Worm (Caenorhabditis elegans) whole organism, L4 larva: ENCODE results near the gene T20G5.9.

Experiments used
- R02D3.7 ChIP-seq: fragments of 150-350 bp; sonication (generic microtip); optimal IDR thresholded peaks from 3 replicates; lab custom pipeline; 2014; ENCODE audit warnings: missing biosample characterization, missing genetic modification characterization
- hlh-30 ChIP-seq: sonication (generic microtip); optimal IDR thresholded peaks from 2 replicates; lab custom pipeline; 2017; ENCODE audit warnings: antibody characterized with exemption, mild to moderate bottlenecking, missing genetic modification characterization, missing compliant biosample characterization; ENCODE audit not compliant: insufficient read depth

DNA sequence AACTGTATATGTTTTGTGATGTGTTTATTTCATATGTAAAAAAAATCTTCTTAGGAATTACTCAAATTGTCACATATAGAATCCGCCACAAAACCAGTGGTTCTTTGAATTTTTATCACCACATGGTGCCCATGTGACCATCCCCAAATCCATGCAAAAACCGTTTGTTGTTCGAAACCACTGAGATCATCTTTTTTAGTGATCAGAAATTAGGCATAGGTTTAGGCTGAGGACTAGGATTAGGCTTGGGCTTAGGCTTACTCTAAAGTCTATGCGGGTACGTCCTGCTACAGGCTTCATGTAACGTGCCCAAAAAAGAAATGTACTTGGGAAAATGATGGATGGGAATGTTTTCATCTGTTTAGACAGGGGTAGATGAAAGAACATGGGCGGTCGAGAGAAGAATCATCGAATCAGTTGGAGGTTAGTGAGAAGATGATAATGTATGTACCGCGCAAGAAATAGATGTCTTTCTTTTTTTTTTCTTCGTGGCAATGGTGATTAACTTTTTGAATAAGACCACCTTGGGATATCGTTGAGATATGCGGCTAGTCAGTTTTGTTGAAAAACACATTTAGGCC, 26.7 kb downstream of the T20G5.9 start:
- TF ChIP-seq hlh-30 (tag; lab: Kevin White, UChicago) = peak; percentile 28
- TF ChIP-seq R02D3.7 (tag; lab: Kevin White, UChicago) = no peak
